Worm (Caenorhabditis elegans) whole organism, late embryonic: ENCODE data around the gene R11E3.19.

ENCODE experiments used
- C08G9.2 ChIP-seq: sonication (generic microtip); optimal IDR thresholded peaks from 2 replicates; lab custom pipeline; 2016; ENCODE audit warnings: mild to moderate bottlenecking, missing genetic modification characterization, moderate library complexity, missing compliant biosample characterization
- C38D4.7 ChIP-seq: fragments of 200-800 bp; sonication (Bioruptor generic); optimal IDR thresholded peaks from 2 replicates; lab custom pipeline; 2018; ENCODE audit warnings: mild to moderate bottlenecking, missing genetic modification characterization, moderate library complexity, missing compliant biosample characterization
- F13H6.1 ChIP-seq: sonication (generic microtip); optimal IDR thresholded peaks from 2 replicates; lab custom pipeline; 2016; ENCODE audit warnings: missing genetic modification characterization, missing compliant biosample characterization
- K02D7.2 ChIP-seq: sonication (generic microtip); optimal IDR thresholded peaks from 2 replicates; lab custom pipeline; 2017; ENCODE audit warnings: mild to moderate bottlenecking, missing genetic modification characterization, missing compliant biosample characterization
- T23F11.4 ChIP-seq: fragments of 200-800 bp; sonication (Bioruptor generic); optimal IDR thresholded peaks from 2 replicates; lab custom pipeline; 2018; ENCODE audit warnings: mild to moderate bottlenecking, missing genetic modification characterization, missing compliant biosample characterization
- ceh-18 ChIP-seq: sonication (generic microtip); optimal IDR thresholded peaks from 2 replicates; lab custom pipeline; 2016; ENCODE audit warnings: missing genetic modification characterization, missing compliant biosample characterization
- ceh-19 ChIP-seq: fragments of 200-800 bp; sonication (Bioruptor generic); optimal IDR thresholded peaks from 2 replicates; lab custom pipeline; 2018; ENCODE audit warnings: mild to moderate bottlenecking, missing genetic modification characterization, missing compliant biosample characterization
- ceh-2 ChIP-seq: sonication (generic microtip); optimal IDR thresholded peaks from 2 replicates; lab custom pipeline; 2016; ENCODE audit warnings: missing genotype, missing genetic modification characterization, missing compliant biosample characterization
- ceh-22 ChIP-seq: sonication (generic microtip); optimal IDR thresholded peaks from 2 replicates; lab custom pipeline; 2017; ENCODE audit warnings: missing biosample characterization, missing genetic modification characterization
- ceh-31 ChIP-seq: sonication (generic microtip); optimal IDR thresholded peaks from 2 replicates; lab custom pipeline; 2016; ENCODE audit warnings: missing genetic modification characterization, missing compliant biosample characterization
- ceh-6 ChIP-seq: fragments of 200-800 bp; sonication (Bioruptor generic); optimal IDR thresholded peaks from 2 replicates; lab custom pipeline; 2018; ENCODE audit warnings: mild to moderate bottlenecking, missing genetic modification characterization, missing compliant biosample characterization
- dmd-4 ChIP-seq: sonication (generic microtip); optimal IDR thresholded peaks from 2 replicates; lab custom pipeline; 2016; ENCODE audit warnings: borderline replicate concordance, missing genetic modification characterization, missing compliant biosample characterization
- dve-1 ChIP-seq: sonication (generic microtip); optimal IDR thresholded peaks from 2 replicates; lab custom pipeline; 2017; ENCODE audit warnings: antibody characterized with exemption, mild to moderate bottlenecking, missing genetic modification characterization, missing compliant biosample characterization
- elt-2 ChIP-seq: sonication (generic microtip); optimal IDR thresholded peaks from 2 replicates; lab custom pipeline; 2016; ENCODE audit warnings: missing genetic modification reagents, missing genetic modification characterization, missing compliant biosample characterization
- fkh-10 ChIP-seq: fragments of 150-350 bp; optimal IDR thresholded peaks from 2 replicates; lab custom pipeline; 2014; ENCODE audit warnings: missing biosample characterization, missing genetic modification reagents, missing genetic modification characterization
- gmeb-2 ChIP-seq: sonication (generic microtip); optimal IDR thresholded peaks from 2 replicates; lab custom pipeline; 2016; ENCODE audit warnings: missing genetic modification characterization, inconsistent platforms, missing compliant biosample characterization
- hlh-6 ChIP-seq: sonication (generic microtip); optimal IDR thresholded peaks from 2 replicates; lab custom pipeline; 2016; ENCODE audit warnings: missing genotype, missing genetic modification characterization, missing compliant biosample characterization
- hlh-8 ChIP-seq: sonication (generic microtip); optimal IDR thresholded peaks from 2 replicates; lab custom pipeline; 2016; ENCODE audit warnings: missing genotype, missing genetic modification characterization, missing compliant biosample characterization
- lim-6 ChIP-seq: sonication (generic microtip); optimal IDR thresholded peaks from 2 replicates; lab custom pipeline; 2016; ENCODE audit warnings: missing genetic modification characterization, missing compliant biosample characterization
- madf-2 ChIP-seq: sonication (generic microtip); optimal IDR thresholded peaks from 2 replicates; lab custom pipeline; 2017; ENCODE audit warnings: missing genetic modification characterization, missing compliant biosample characterization
- mec-3 ChIP-seq: sonication (generic microtip); optimal IDR thresholded peaks from 2 replicates; lab custom pipeline; 2016; ENCODE audit warnings: borderline replicate concordance, missing genetic modification characterization, missing compliant biosample characterization
- nfya-1 ChIP-seq: sonication (generic microtip); optimal IDR thresholded peaks from 2 replicates; lab custom pipeline; 2017; ENCODE audit warnings: missing genetic modification characterization, mild to moderate bottlenecking, missing compliant biosample characterization, antibody characterized with exemption, moderate library complexity
- nhr-232 ChIP-seq: sonication (generic microtip); optimal IDR thresholded peaks from 2 replicates; lab custom pipeline; 2016; ENCODE audit warnings: missing genetic modification characterization, missing compliant biosample characterization
- odd-2 ChIP-seq: sonication (generic microtip); optimal IDR thresholded peaks from 2 replicates; lab custom pipeline; 2017; ENCODE audit warnings: antibody characterized with exemption, mild to moderate bottlenecking, missing genetic modification characterization, missing compliant biosample characterization
- pax-1 ChIP-seq: fragments of 150-350 bp; optimal IDR thresholded peaks from 2 replicates; lab custom pipeline; 2014; ENCODE audit warnings: missing biosample characterization, missing genetic modification characterization
- pha-2 ChIP-seq: sonication (generic microtip); optimal IDR thresholded peaks from 2 replicates; lab custom pipeline; 2017; ENCODE audit warnings: mild to moderate bottlenecking, missing genetic modification characterization, missing compliant biosample characterization
- ref-2 ChIP-seq: sonication (generic microtip); optimal IDR thresholded peaks from 2 replicates; lab custom pipeline; 2016; ENCODE audit warnings: missing genetic modification characterization, missing compliant biosample characterization
- sdc-2 ChIP-seq: sonication (generic microtip); optimal IDR thresholded peaks from 2 replicates; lab custom pipeline; 2016; ENCODE audit warnings: missing genotype, missing genetic modification characterization, missing compliant biosample characterization
- sox-4 ChIP-seq: sonication (generic microtip); optimal IDR thresholded peaks from 2 replicates; lab custom pipeline; 2017; ENCODE audit warnings: mild to moderate bottlenecking, missing genetic modification characterization, inconsistent platforms, missing compliant biosample characterization
- tbx-7 ChIP-seq: sonication (generic microtip); optimal IDR thresholded peaks from 2 replicates; lab custom pipeline; 2016; ENCODE audit warnings: missing genotype, missing genetic modification characterization, missing compliant biosample characterization
- unc-42 ChIP-seq: sonication (generic microtip); optimal IDR thresholded peaks from 2 replicates; lab custom pipeline; 2016; ENCODE audit warnings: missing genotype, missing genetic modification characterization, missing compliant biosample characterization
- unc-55 ChIP-seq: sonication (generic microtip); optimal IDR thresholded peaks from 2 replicates; lab custom pipeline; 2017; ENCODE audit warnings: missing biosample characterization, missing genetic modification reagents, missing genetic modification characterization
- ztf-16 ChIP-seq: sonication (generic microtip); optimal IDR thresholded peaks from 2 replicates; lab custom pipeline; 2017; ENCODE audit warnings: missing genetic modification characterization, missing compliant biosample characterization

R11E3.19 gene

DNA sequence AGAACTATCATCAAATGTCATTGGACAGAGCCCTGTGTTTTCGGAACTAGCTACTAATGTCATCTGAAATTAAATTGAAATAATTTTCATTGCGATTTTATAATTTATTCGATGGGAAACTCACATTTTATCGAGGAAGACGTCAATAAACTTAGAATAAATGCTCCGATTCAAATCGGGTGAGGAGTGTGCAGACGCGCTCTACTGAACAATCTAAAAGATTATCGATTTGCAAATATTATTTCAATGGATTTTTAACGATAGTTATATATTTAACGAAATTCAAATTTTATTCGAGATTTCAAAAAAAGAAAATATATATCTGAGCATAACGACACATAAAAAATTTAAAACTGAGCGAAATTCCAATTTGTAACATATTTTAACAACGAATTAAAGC, 23.2 kb upstream of the R11E3.19 start, which contains the start of gene eor-1 (continued):
- TF ChIP-seq hlh-8, result no peak
- TF ChIP-seq odd-2 (tag; lab: Kevin White, UChicago), result no peak
- TF ChIP-seq C38D4.7 (GFP tag; lab: Kevin White, UChicago), result no peak
- TF ChIP-seq fkh-10, result no peak
- no peak for TF ChIP-seq elt-2 (tag; lab: Kevin White, UChicago)
- peak; percentile 26 for TF ChIP-seq unc-42 (tag; lab: Kevin White, UChicago)
- TF ChIP-seq ceh-31 (tag; lab: Kevin White, UChicago), result peak; percentile 39
- no peak for TF ChIP-seq tbx-7 (tag; lab: Kevin White, UChicago)

DNA sequence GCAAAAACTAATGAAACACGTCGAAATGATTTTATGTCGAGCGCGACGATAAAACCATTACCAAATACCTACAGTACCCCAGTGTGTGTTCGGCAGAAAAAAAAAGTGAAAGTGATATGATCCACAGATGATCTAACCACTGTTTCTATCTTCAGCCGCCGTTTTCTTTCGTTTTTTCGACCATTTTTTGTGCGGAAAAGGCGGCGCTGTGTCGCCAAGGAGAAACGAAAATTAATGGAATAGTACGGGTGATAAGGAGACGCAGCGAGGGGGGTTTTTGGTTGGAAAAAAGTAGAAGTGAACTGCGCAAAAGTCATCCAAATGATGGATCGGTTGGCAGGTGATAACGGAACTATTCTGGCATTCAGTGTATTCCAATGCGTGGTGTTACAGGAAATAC, 19.2 kb upstream of the R11E3.19 start:
- TF ChIP-seq C08G9.2 (tag; lab: Kevin White, UChicago) (no peak), ceh-19 (GFP tag; lab: Kevin White, UChicago) (no peak), mec-3 (no peak), C38D4.7 (GFP tag; lab: Kevin White, UChicago) (no peak)

DNA sequence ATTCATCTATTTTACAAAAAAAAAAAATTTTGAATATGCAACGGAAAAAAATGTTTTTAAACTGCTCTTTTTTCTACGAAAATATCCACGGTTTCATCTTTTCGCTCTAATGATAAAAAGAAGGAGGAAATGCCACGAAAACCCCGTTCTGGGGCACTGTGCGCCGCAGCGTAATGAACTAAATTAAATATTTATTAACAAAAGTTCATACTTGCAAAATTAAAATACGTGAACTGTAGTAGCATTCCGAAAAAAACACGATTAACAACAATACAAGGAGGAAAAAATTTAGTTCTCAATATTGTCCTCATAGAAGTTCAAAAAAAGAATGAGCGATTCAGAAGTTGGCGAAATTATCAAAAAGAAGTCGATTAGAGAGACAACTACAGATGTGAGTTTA, 13.5 kb upstream of the R11E3.19 start, which contains the start of gene R11E3.1:
Gene R11E3.1 (plus strand): TSS at position 301 of the 400 bp plus-strand sequence.
- no peak for TF ChIP-seq K02D7.2 (tag; lab: Kevin White, UChicago)
- TF ChIP-seq nfya-1 (tag; lab: Kevin White, UChicago), result no peak
- no peak for TF ChIP-seq pha-2 (tag; lab: Kevin White, UChicago)
- no peak for TF ChIP-seq nhr-232 (tag; lab: Kevin White, UChicago)
- no peak for TF ChIP-seq hlh-6 (tag; lab: Kevin White, UChicago)
- TF ChIP-seq pax-1 (tag; lab: Kevin White, UChicago), result no peak
- no peak for TF ChIP-seq unc-55
- TF ChIP-seq unc-42 (tag; lab: Kevin White, UChicago), result no peak
- no peak for TF ChIP-seq ref-2 (tag; lab: Kevin White, UChicago)
- no peak for TF ChIP-seq madf-2
- TF ChIP-seq tbx-7 (tag; lab: Kevin White, UChicago), result no peak
- TF ChIP-seq T23F11.4 (GFP tag; lab: Kevin White, UChicago), result no peak
- no peak for TF ChIP-seq lim-6
- no peak for TF ChIP-seq sdc-2
- TF ChIP-seq C08G9.2 (tag; lab: Kevin White, UChicago), result no peak
- TF ChIP-seq sox-4 (tag; lab: Kevin White, UChicago), result no peak
- TF ChIP-seq ceh-6, result no peak
- no peak for TF ChIP-seq ztf-16 (tag; lab: Kevin White, UChicago)
- TF ChIP-seq dve-1 (tag; lab: Kevin White, UChicago), result no peak
- TF ChIP-seq dmd-4, result no peak

DNA sequence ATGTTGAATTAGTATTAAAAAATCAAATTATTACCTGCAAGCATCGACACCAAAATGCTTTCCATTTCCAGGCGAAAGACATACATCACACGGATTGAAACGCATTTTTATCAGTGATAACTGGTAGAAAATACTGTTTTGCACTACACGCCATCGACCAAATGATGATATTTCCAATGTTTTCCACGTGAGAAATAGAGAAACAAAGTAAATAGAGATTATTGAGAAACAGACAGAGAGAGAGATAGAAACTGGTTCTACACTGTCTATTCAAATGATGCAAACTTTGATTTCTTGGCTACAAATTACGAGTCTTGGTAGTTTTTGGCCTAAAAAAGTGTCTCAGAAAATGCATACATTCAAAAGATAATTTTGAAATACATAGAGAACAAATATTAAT, 12.4 kb upstream of the R11E3.19 start, which contains the start of gene nhr-104:
Gene nhr-104 (minus strand): TSS at position 361 of the 400 bp plus-strand sequence.
- TF ChIP-seq ceh-22 (tag; lab: Kevin White, UChicago) (no peak), unc-42 (tag; lab: Kevin White, UChicago) (no peak), elt-2 (tag; lab: Kevin White, UChicago) (peak; percentile 29), F13H6.1 (tag; lab: Kevin White, UChicago) (no peak), ceh-2 (tag; lab: Kevin White, UChicago) (no peak), T23F11.4 (GFP tag; lab: Kevin White, UChicago) (no peak)
- TF ChIP-seq, all 69 proteins: peak for 1

DNA sequence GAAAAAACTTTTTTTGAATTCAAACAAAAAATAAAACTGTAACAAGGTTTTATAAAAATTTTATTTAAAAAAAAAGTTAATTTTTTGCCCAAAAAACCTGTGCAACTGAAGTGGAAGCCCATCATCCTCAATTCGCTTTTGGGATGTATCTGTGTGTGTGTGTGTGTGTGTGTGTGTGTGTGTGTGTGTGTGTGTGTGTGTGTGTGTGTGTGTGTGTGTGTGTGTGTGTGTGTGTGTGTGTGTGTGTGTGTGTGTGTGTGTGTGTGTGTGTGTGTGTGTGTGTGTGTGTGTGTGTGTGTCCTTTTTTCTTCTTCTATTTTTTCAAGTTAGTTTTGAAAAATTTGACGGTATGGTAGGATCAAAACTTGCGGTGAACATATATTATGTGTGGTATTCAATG, 8.8 kb upstream of the R11E3.19 start:
- peak; percentile 19 for TF ChIP-seq gmeb-2

DNA sequence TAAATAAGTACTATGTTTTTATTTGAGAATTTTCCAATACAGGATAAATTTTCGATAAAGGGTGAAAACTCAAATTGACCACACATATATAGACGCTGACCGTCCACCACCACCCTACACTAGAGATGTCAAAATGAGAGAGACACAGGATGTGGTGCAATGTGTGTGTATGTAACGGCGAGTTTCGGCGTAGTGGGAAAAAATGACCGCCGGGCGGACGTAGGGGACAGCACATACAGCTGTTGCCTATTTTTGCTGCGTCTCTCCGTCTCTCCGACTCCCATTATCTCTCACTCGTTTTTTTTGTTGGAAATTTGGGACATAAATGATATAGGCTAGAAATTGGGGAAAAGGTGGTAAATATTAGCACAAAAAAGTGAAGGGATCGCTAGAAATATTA, 5.2 kb upstream of the R11E3.19 start:
- TF ChIP-seq ceh-31 (tag; lab: Kevin White, UChicago) (no peak), madf-2 (peak; percentile 15), ceh-18 (peak; percentile 3), ceh-2 (tag; lab: Kevin White, UChicago) (no peak), nfya-1 (tag; lab: Kevin White, UChicago) (peak; percentile 4), elt-2 (tag; lab: Kevin White, UChicago) (peak; percentile 23)
